Worm (Caenorhabditis elegans) whole organism, young adult: ENCODE results near the gene C07B5.3.

Experiments
- B0336.3 ChIP-seq: fragments of 200-800 bp; sonication (Bioruptor generic); IDR thresholded peaks from 2 replicates; pipeline ENCODE4 v1.3.6; 2022; ENCODE audit warnings: missing genetic modification characterization, missing compliant biosample characterization
- D2030.7 ChIP-seq: fragments of 200-800 bp; sonication (Bioruptor generic); IDR thresholded peaks from 2 replicates; pipeline ENCODE4 v1.3.6; 2022; ENCODE audit warnings: missing genetic modification reagents, missing genetic modification characterization, missing compliant biosample characterization
- F22D6.2 ChIP-seq: sonication (generic microtip); optimal IDR thresholded peaks from 2 replicates; lab custom pipeline; 2016; ENCODE audit warnings: mild to moderate bottlenecking, missing genetic modification characterization, missing compliant biosample characterization
- F33H1.4 ChIP-seq: fragments of 200-800 bp; sonication (Bioruptor generic); IDR thresholded peaks from 2 replicates; pipeline ENCODE4 v1.3.6; 2022; ENCODE audit warnings: missing genetic modification reagents, missing genetic modification characterization, missing compliant biosample characterization
- F52B5.7 ChIP-seq: sonication (generic microtip); optimal IDR thresholded peaks from 2 replicates; lab custom pipeline; 2016; ENCODE audit warnings: mild to moderate bottlenecking, missing genetic modification characterization, missing compliant biosample characterization
- F55B11.4 ChIP-seq: sonication (generic microtip); optimal IDR thresholded peaks from 2 replicates; lab custom pipeline; 2016; ENCODE audit warnings: missing compliant biosample characterization, missing genetic modification characterization, borderline replicate concordance; ENCODE audit not compliant: insufficient read depth
- F57C9.4 ChIP-seq: sonication (generic microtip); optimal IDR thresholded peaks from 2 replicates; lab custom pipeline; 2017; ENCODE audit warnings: mild to moderate bottlenecking, missing genetic modification characterization, missing compliant biosample characterization
- K12H6.12 ChIP-seq: fragments of 200-800 bp; sonication (Bioruptor generic); optimal IDR thresholded peaks from 2 replicates; lab custom pipeline; 2018; ENCODE audit warnings: mild to moderate bottlenecking, missing genetic modification characterization, missing compliant biosample characterization
- Y56A3A.18 ChIP-seq: fragments of 200-800 bp; sonication (Bioruptor generic); IDR thresholded peaks from 2 replicates; pipeline ENCODE4 v1.3.6; 2022; ENCODE audit warnings: missing genetic modification reagents, missing genetic modification characterization, missing compliant biosample characterization
- Y79H2A.3 ChIP-seq: fragments of 200-800 bp; sonication (Bioruptor generic); conservative IDR thresholded peaks from 2 replicates; pipeline ENCODE4 v1.3.6; 2022; ENCODE audit warnings: missing genetic modification reagents, missing genetic modification characterization, missing compliant biosample characterization
- Y95B8A.8 ChIP-seq: fragments of 200-800 bp; sonication (Bioruptor generic); IDR thresholded peaks from 2 replicates; pipeline ENCODE4 v1.3.6; 2022; ENCODE audit warnings: missing genetic modification reagents, missing genetic modification characterization, missing compliant biosample characterization
- ZK185.1 ChIP-seq: sonication (generic microtip); optimal IDR thresholded peaks from 2 replicates; lab custom pipeline; 2016; ENCODE audit warnings: mild to moderate bottlenecking, missing genetic modification characterization, missing compliant biosample characterization; ENCODE audit not compliant: poor library complexity, severe bottlenecking
- ama-1 ChIP-seq, 3 experiments: fragments of 150-350 bp in 1 of 3; sonication (generic microtip) in 2 of 3; optimal IDR thresholded peaks; 2 replicates each; lab custom pipeline; 2014 to 2018; ENCODE audit warnings: missing biosample characterization in 2 of 3, missing genetic modification characterization in 2 of 3, missing genetic modification reagents in 2 of 3
- atf-7 ChIP-seq: sonication (generic microtip); optimal IDR thresholded peaks from 2 replicates; lab custom pipeline; 2017; ENCODE audit warnings: mild to moderate bottlenecking, missing genetic modification characterization, missing compliant biosample characterization
- cebp-1 ChIP-seq, 2 experiments: fragments of 200-800 bp in 1 of 2; sonication (Bioruptor generic) in 1 of 2; sonication (generic microtip) in 1 of 2; IDR thresholded peaks in 1 of 2; optimal IDR thresholded peaks in 1 of 2; 2 replicates each; pipeline versions ENCODE4 v1.3.6 to Lab custom; 2017 to 2022; ENCODE audit warnings: missing compliant biosample characterization in 2 of 2, missing genetic modification characterization in 2 of 2, mild to moderate bottlenecking in 1 of 2, missing genetic modification reagents in 1 of 2, moderate library complexity in 1 of 2
- dox-1 ChIP-seq: fragments of 200-800 bp; sonication (Bioruptor generic); IDR thresholded peaks from 2 replicates; pipeline ENCODE4 v1.3.6; 2022; ENCODE audit warnings: missing genetic modification reagents, missing genetic modification characterization, missing compliant biosample characterization
- egl-18 ChIP-seq: fragments of 200-800 bp; sonication (Bioruptor generic); IDR thresholded peaks from 2 replicates; pipeline ENCODE4 v1.3.6; 2022; ENCODE audit warnings: missing genetic modification reagents, missing genetic modification characterization, missing compliant biosample characterization
- ekl-4 ChIP-seq: fragments of 200-800 bp; sonication (Bioruptor generic); IDR thresholded peaks from 2 replicates; pipeline ENCODE4 v1.3.6; 2022; ENCODE audit warnings: missing genetic modification reagents, missing genetic modification characterization, missing compliant biosample characterization
- ets-4 ChIP-seq: fragments of 200-800 bp; sonication (Bioruptor generic); optimal IDR thresholded peaks from 2 replicates; lab custom pipeline; 2018; ENCODE audit warnings: mild to moderate bottlenecking, missing genetic modification characterization, missing compliant biosample characterization
- fkh-3 ChIP-seq: sonication (generic microtip); optimal IDR thresholded peaks from 2 replicates; lab custom pipeline; 2016; ENCODE audit warnings: mild to moderate bottlenecking, missing genetic modification characterization, missing compliant biosample characterization
- hrde-1 ChIP-seq: sonication (generic microtip); optimal IDR thresholded peaks from 2 replicates; lab custom pipeline; 2016; ENCODE audit warnings: missing genetic modification characterization, mild to moderate bottlenecking, missing compliant biosample characterization, moderate library complexity, missing genotype, missing genetic modification reagents, borderline replicate concordance
- let-526 ChIP-seq: fragments of 200-800 bp; sonication (Bioruptor generic); IDR thresholded peaks from 2 replicates; pipeline ENCODE4 v1.3.6; 2022; ENCODE audit warnings: missing genetic modification reagents, missing genetic modification characterization, missing compliant biosample characterization
- let-607 ChIP-seq, 2 experiments: fragments of 200-800 bp in 1 of 2; sonication (Bioruptor generic) in 1 of 2; sonication (generic microtip) in 1 of 2; optimal IDR thresholded peaks; 2 replicates each; lab custom pipeline; 2016 to 2018; ENCODE audit warnings: mild to moderate bottlenecking in 2 of 2, missing compliant biosample characterization in 2 of 2, missing genetic modification characterization in 2 of 2, moderate library complexity in 2 of 2, missing genotype in 1 of 2
- lin-40 ChIP-seq: sonication (generic microtip); optimal IDR thresholded peaks from 2 replicates; lab custom pipeline; 2016; ENCODE audit warnings: missing genetic modification characterization, mild to moderate bottlenecking, missing compliant biosample characterization, missing genotype, missing genetic modification reagents
- lir-1 ChIP-seq: fragments of 200-800 bp; sonication (Bioruptor generic); conservative IDR thresholded peaks from 2 replicates; pipeline ENCODE4 v1.3.6; 2022; ENCODE audit warnings: missing genetic modification reagents, missing genetic modification characterization, missing compliant biosample characterization
- nhr-80 ChIP-seq: sonication (generic microtip); optimal IDR thresholded peaks from 2 replicates; lab custom pipeline; 2016; ENCODE audit warnings: missing genetic modification characterization, missing compliant biosample characterization
- pha-4 ChIP-seq: fragments of 150-350 bp; sonication (generic microtip); optimal IDR thresholded peaks from 2 replicates; lab custom pipeline; 2014; ENCODE audit warnings: missing biosample characterization, missing genetic modification reagents, missing genetic modification characterization
- rpc-1 ChIP-seq, 2 experiments: fragments of 150-350 bp in 1 of 2; sonication (generic microtip) in 1 of 2; optimal IDR thresholded peaks; 2 replicates each; lab custom pipeline; 2014 to 2018; ENCODE audit warnings: missing biosample characterization in 1 of 2, missing genetic modification characterization in 1 of 2, missing genetic modification reagents in 1 of 2, missing genotype in 1 of 2
- sdz-38 ChIP-seq: sonication (generic microtip); optimal IDR thresholded peaks from 2 replicates; lab custom pipeline; 2016; ENCODE audit warnings: missing genotype, missing genetic modification characterization, missing compliant biosample characterization
- sea-2 ChIP-seq: fragments of 200-800 bp; sonication (Bioruptor generic); IDR thresholded peaks from 2 replicates; pipeline ENCODE4 v1.3.6; 2022; ENCODE audit warnings: missing genetic modification characterization, missing compliant biosample characterization
- sptf-2 ChIP-seq: fragments of 200-800 bp; sonication (Bioruptor generic); optimal IDR thresholded peaks from 2 replicates; lab custom pipeline; 2018; ENCODE audit warnings: mild to moderate bottlenecking, missing genetic modification characterization, missing compliant biosample characterization
- tbp1 ChIP-seq: fragments of 200-800 bp; sonication (Bioruptor generic); optimal IDR thresholded peaks from 2 replicates; lab custom pipeline; 2018; ENCODE audit warnings: mild to moderate bottlenecking, missing genetic modification characterization, missing compliant biosample characterization
- tlf-1 ChIP-seq: fragments of 200-800 bp; sonication (Bioruptor generic); optimal IDR thresholded peaks from 2 replicates; lab custom pipeline; 2018; ENCODE audit warnings: mild to moderate bottlenecking, missing genetic modification characterization, missing compliant biosample characterization
- unc-62 ChIP-seq: fragments of 150-350 bp; optimal IDR thresholded peaks from 2 replicates; lab custom pipeline; 2014; ENCODE audit warnings: missing biosample characterization, missing genetic modification reagents, missing genetic modification characterization
- xnd-1 ChIP-seq: sonication (generic microtip); optimal IDR thresholded peaks from 2 replicates; lab custom pipeline; 2016; ENCODE audit warnings: missing genotype, missing genetic modification reagents, missing genetic modification characterization, missing compliant biosample characterization
- zfh-2 ChIP-seq: fragments of 200-800 bp; sonication (Bioruptor generic); conservative IDR thresholded peaks from 2 replicates; pipeline ENCODE4 v1.3.6; 2022; ENCODE audit warnings: missing genetic modification reagents, missing genetic modification characterization, missing compliant biosample characterization
- zim-3 ChIP-seq: sonication (generic microtip); optimal IDR thresholded peaks from 2 replicates; lab custom pipeline; 2017; ENCODE audit warnings: mild to moderate bottlenecking, missing genetic modification characterization, moderate library complexity, missing compliant biosample characterization
- ztf-28 ChIP-seq: fragments of 200-800 bp; sonication (Bioruptor generic); IDR thresholded peaks from 2 replicates; pipeline ENCODE4 v1.3.6; 2022; ENCODE audit warnings: missing genetic modification reagents, missing genetic modification characterization, missing compliant biosample characterization

The C07B5.3 gene

DNA sequence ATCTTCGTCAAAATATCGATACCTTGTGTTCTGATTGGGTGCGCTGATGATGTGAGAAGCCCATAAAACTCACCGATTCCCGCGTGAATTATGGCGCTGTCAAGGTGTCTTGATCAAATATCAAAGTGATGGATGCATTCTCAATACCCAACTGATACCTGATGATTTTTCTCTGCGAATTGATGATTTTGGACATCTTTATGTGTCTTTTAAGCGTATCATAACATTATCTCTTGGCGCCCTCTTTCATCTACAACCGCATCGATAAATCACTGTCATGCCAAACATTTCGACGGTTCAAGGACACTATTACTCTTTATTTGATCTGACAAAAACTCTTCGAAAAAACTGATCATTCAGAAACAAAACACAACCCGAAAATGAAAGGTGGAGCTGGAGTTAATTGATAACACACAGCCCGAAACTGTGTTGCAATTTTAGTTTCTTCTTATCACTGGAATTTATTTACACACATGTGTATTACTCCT, 24.3 kb upstream of the C07B5.3 start:
- TF ChIP-seq let-526 (GFP tag; lab: Robert Waterston, UW), result no peak
- no peak for TF ChIP-seq F52B5.7 (tag; lab: Kevin White, UChicago)
- TF ChIP-seq lin-40 (tag; lab: Kevin White, UChicago), result peak; percentile 9
- peak; percentile 60 for TF ChIP-seq nhr-80 (tag; lab: Kevin White, UChicago)

DNA sequence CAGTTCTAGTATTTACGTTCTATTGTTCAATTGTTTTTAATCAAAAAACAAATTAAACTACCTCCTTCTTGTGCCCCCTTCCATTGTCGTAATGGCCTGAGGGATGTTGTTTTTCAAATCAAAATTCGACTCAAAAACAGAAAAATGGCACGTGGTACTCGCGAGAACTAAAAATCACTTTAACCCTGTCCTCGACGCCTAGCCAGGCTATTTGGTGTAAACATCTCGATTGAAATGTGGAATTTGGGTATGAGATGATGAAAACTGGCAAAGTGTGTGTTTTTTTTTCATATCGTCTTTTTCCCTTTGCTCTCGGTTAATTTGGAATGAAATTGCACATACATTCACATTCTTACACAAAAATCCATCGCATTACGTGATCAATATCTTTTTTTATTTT, 23.6 kb upstream of the C07B5.3 start:
- TF ChIP-seq Y79H2A.3 (GFP tag; lab: Robert Waterston, UW), result no peak
- no peak for TF ChIP-seq fkh-3
- no peak for TF ChIP-seq lin-40 (tag; lab: Kevin White, UChicago)
- TF ChIP-seq xnd-1, result no peak
- TF ChIP-seq sptf-2 (GFP tag; lab: Kevin White, UChicago), result no peak
- TF ChIP-seq zim-3 (tag; lab: Kevin White, UChicago), result no peak
- no peak for TF ChIP-seq sdz-38 (tag; lab: Kevin White, UChicago)
- no peak for TF ChIP-seq hrde-1 (tag; lab: Kevin White, UChicago)
- no peak for TF ChIP-seq F33H1.4 (GFP tag; lab: Robert Waterston, UW)
- TF ChIP-seq dox-1 (GFP tag; lab: Robert Waterston, UW), result no peak

DNA sequence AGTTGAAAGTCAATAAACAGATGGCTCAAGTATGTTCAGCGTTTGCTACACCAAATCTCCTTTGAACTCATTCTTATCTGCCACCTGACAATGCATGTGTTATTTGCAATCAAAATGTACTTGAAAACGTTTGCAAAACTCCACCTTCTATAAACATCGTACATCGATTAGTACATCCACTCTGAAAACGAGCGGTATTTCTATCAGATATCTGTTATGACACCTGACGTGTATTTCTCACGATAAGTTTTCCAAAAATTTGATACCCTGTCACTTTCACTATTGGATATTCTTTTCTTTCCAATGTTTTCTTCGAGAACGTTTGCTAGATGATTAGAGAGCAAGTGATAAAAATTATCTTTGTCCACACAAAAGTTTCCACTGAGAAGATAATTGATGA, 21.4 kb upstream of the C07B5.3 start:
- no peak for TF ChIP-seq hrde-1 (tag; lab: Kevin White, UChicago)
- no peak for TF ChIP-seq fkh-3
- TF ChIP-seq egl-18 (GFP tag; lab: Robert Waterston, UW), result no peak
- TF ChIP-seq F33H1.4 (GFP tag; lab: Robert Waterston, UW), result no peak
- no peak for TF ChIP-seq K12H6.12 (tag; lab: Kevin White, UChicago)
- TF ChIP-seq rpc-1 (optimal IDR thresholded peaks at IDR 0.05; lab: Kevin White, UChicago), result no peak
- TF ChIP-seq rpc-1 (tag; optimal IDR thresholded peaks at IDR 0.05; lab: Kevin White, UChicago), result no peak
- TF ChIP-seq F57C9.4 (tag; lab: Kevin White, UChicago), result no peak
- TF ChIP-seq ZK185.1 (tag; lab: Kevin White, UChicago), result no peak
- TF ChIP-seq ama-1 (optimal IDR thresholded peaks at IDR 0.05; lab: Kevin White, UChicago), result no peak
- TF ChIP-seq ama-1 (GFP tag; optimal IDR thresholded peaks at IDR 0.05; lab: Kevin White, UChicago), result no peak
- TF ChIP-seq ztf-28 (GFP tag; lab: Robert Waterston, UW), result no peak
- no peak for TF ChIP-seq Y95B8A.8 (GFP tag; lab: Robert Waterston, UW)
- TF ChIP-seq, all 124 proteins: peak for 0

DNA sequence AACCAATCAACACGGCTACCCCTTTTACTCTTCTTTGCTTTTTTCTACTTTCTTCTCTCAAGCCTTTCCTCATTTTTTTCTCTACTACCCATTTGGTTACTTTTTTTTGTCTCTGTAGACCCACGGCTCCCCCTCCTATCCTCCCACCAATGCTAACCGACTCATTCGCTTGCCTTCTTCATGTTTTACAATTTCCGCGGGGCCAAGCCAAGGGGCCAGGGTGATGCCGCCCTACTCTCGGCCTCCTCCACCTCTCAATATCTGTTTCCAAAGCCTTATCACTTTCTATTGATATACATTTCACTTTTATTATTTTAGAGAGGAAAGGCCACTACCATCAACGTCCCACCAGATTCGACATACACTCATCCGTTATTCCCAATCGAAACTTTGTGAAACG, 20.3 kb upstream of the C07B5.3 start, which contains the start of gene F49E2.5:
TSS of gene F49E2.5 (plus strand) at position 301 of the 400 bp plus-strand sequence.
- TF ChIP-seq Y56A3A.18 (GFP tag; lab: Robert Waterston, UW) (no peak), F55B11.4 (tag; lab: Kevin White, UChicago) (no peak), tbp1 (GFP tag; lab: Kevin White, UChicago) (no peak), fkh-3 (no peak), cebp-1 (GFP tag; IDR thresholded peaks at IDR 0.05; lab: Robert Waterston, UW) (no peak), cebp-1 (tag; optimal IDR thresholded peaks at IDR 0.05; lab: Kevin White, UChicago) (no peak), atf-7 (tag; lab: Kevin White, UChicago) (no peak)

DNA sequence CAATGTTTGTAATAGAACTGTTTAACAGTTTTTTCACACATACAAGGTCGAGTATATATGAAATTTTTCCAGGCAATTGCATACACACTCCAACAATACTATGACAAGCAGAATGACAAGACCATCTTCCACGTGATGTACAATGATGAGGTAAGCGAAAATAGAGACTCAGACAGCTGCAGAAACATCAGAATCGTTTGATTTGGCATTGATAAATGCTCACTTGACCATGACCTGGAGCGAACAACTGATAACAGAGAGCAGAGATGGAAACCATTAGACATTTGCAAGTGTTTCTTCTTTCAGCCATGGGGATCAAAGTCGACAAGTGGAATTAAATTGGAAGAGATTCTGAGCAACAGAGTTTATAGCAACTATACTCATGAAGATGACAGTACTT, 17.4 kb upstream of the C07B5.3 start:
- peak; percentile 73 to 77 for TF ChIP-seq let-607 (tag; optimal IDR thresholded peaks at IDR 0.05; lab: Kevin White, UChicago)
- TF ChIP-seq F52B5.7 (tag; lab: Kevin White, UChicago), result no peak
- peak; percentile 33; the same call in 1 of the 2 replicates for TF ChIP-seq B0336.3
- TF ChIP-seq unc-62 (GFP tag; lab: Kevin White, UChicago), result peak; percentile 23
- peak; percentile 93 for TF ChIP-seq nhr-80 (tag; lab: Kevin White, UChicago)
- TF ChIP-seq pha-4 (tag; lab: Kevin White, UChicago), result peak; percentile 52
- peak; percentile 52 for TF ChIP-seq ets-4 (GFP tag; lab: Kevin White, UChicago)
- TF ChIP-seq D2030.7 (GFP tag; lab: Robert Waterston, UW), result no peak
- no peak for TF ChIP-seq sea-2
- no peak for TF ChIP-seq cebp-1 (GFP tag; IDR thresholded peaks at IDR 0.05; lab: Robert Waterston, UW)
- peak; percentile 43 for TF ChIP-seq cebp-1 (tag; optimal IDR thresholded peaks at IDR 0.05; lab: Kevin White, UChicago)
- TF ChIP-seq lin-40 (tag; lab: Kevin White, UChicago), result no peak
- peak; percentile 39 for TF ChIP-seq tbp1 (GFP tag; lab: Kevin White, UChicago)
- no peak for TF ChIP-seq F22D6.2 (tag; lab: Kevin White, UChicago)
- peak; percentile 66 for TF ChIP-seq dox-1 (GFP tag; lab: Robert Waterston, UW)
- no peak for TF ChIP-seq ekl-4 (GFP tag; lab: Robert Waterston, UW)
- no peak for TF ChIP-seq sptf-2 (GFP tag; lab: Kevin White, UChicago)
- TF ChIP-seq zfh-2 (GFP tag; lab: Robert Waterston, UW), result no peak
- peak; percentile 54 for TF ChIP-seq atf-7 (tag; lab: Kevin White, UChicago)
- no peak for TF ChIP-seq lir-1 (GFP tag; lab: Robert Waterston, UW)
- TF ChIP-seq tlf-1 (GFP tag; lab: Kevin White, UChicago), result no peak
